Worm (Caenorhabditis elegans) whole organism, L4/young adult: ENCODE results near the gene T28D6.6.

Source experiments
- W03F9.2 ChIP-seq: fragments of 150-350 bp; optimal IDR thresholded peaks from 2 replicates; lab custom pipeline; 2014; ENCODE audit warnings: missing biosample characterization, missing genetic modification characterization
- dao-5 ChIP-seq: sonication (generic microtip); optimal IDR thresholded peaks from 2 replicates; lab custom pipeline; 2016; ENCODE audit warnings: missing genotype, missing genetic modification characterization, moderate library complexity, missing compliant biosample characterization
- him-1 ChIP-seq: sonication (generic microtip); optimal IDR thresholded peaks from 2 replicates; lab custom pipeline; 2016; ENCODE audit warnings: missing genotype, missing genetic modification reagents, missing genetic modification characterization, missing compliant biosample characterization

DNA sequence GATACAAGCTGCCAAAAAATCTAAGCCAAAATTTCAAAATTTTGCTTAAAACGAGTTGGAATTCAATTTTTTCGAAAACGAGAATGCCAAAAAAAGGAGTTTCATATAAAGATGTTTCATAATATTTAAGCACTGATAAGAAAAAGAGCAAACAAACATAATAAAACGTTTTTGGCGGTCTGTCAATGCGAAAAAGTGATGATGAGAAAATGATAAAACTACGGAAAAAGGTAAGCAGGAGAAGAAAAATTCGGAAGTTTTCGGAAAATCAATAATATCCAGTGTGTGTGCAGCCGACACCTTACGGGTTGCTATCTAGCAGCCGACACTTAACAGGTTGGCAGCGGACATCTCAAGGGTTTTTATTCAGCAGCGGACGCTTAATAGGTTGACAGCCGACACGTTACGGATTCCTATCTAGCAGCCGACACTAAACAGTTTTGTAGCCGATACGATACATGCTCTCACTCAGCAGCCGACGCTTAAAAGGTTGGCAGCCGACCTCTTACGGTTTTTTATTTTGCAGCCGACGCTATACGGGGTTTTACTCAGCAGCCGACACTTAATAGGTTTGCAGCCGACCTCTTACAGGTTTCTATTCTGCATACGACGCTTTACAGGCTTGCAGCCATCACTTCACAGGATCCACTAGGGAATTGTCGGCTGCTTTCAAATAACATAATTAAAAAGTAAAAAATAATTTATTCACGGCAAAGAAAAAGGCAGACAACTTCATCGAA, 29.5 kb upstream of the T28D6.6 start:
- TF ChIP-seq W03F9.2 (tag; lab: Kevin White, UChicago) (no peak), him-1 (no peak), dao-5 (tag; lab: Kevin White, UChicago) (no peak)
